Fruit fly (Drosophila melanogaster) whole organism, embryonic: Measurements from ENCODE around the gene Adgf-C.
A peak's percentile ranks its signal among the peaks of the same experiment; 100 is the strongest.

Experiments used
- BEAF-32 ChIP-seq: fragments of 200-800 bp; sonication (Bioruptor generic); optimal IDR thresholded peaks from 3 replicates; lab custom pipeline; 2017; ENCODE audit warnings: missing biosample characterization, missing genetic modification characterization, mild to moderate bottlenecking, moderate library complexity, missing genetic modification reagents
- Bgb ChIP-seq: fragments of 200-800 bp; sonication (Bioruptor generic); IDR thresholded peaks from 2 replicates; pipeline ENCODE4 v1.3.6; 2022; ENCODE audit warnings: missing biosample characterization, missing genetic modification characterization; ENCODE audit not compliant: partially characterized antibody
- CG1024 ChIP-seq: fragments of 200-800 bp; sonication (Bioruptor generic); IDR thresholded peaks from 2 replicates; pipeline ENCODE4 v1.3.6; 2022; ENCODE audit warnings: missing biosample characterization, missing genetic modification characterization
- CG10267 ChIP-seq: fragments of 200-800 bp; sonication (Bioruptor generic); optimal IDR thresholded peaks from 2 replicates; lab custom pipeline; 2018; ENCODE audit warnings: missing biosample characterization, mild to moderate bottlenecking, missing genetic modification characterization, moderate library complexity
- CG10462 ChIP-seq: fragments of 200-800 bp; sonication (Bioruptor generic); optimal IDR thresholded peaks from 2 replicates; lab custom pipeline; 2016; ENCODE audit warnings: missing biosample characterization, missing genetic modification characterization
- CG12071 ChIP-seq: fragments of 200-800 bp; sonication (Bioruptor generic); optimal IDR thresholded peaks from 3 replicates; lab custom pipeline; 2018; ENCODE audit warnings: missing biosample characterization, mild to moderate bottlenecking, missing genetic modification characterization
- CG13894 ChIP-seq: fragments of 200-800 bp; sonication (Bioruptor generic); optimal IDR thresholded peaks from 3 replicates; lab custom pipeline; 2018; ENCODE audit warnings: missing biosample characterization, mild to moderate bottlenecking, missing genetic modification characterization, moderate library complexity
- CG15514 ChIP-seq: fragments of 200-800 bp; sonication (Bioruptor generic); optimal IDR thresholded peaks from 3 replicates; lab custom pipeline; 2017; ENCODE audit warnings: missing biosample characterization, missing genetic modification characterization, mild to moderate bottlenecking, moderate library complexity, missing genetic modification reagents
- CG17186 ChIP-seq: fragments of 200-800 bp; sonication (Bioruptor generic); optimal IDR thresholded peaks from 3 replicates; lab custom pipeline; 2017; ENCODE audit warnings: missing biosample characterization, missing genetic modification reagents, missing genetic modification characterization
- CG17385 ChIP-seq: fragments of 200-800 bp; sonication (Bioruptor generic); optimal IDR thresholded peaks from 3 replicates; lab custom pipeline; 2018; ENCODE audit warnings: missing biosample characterization, mild to moderate bottlenecking, missing genetic modification characterization
- CG18262 ChIP-seq: fragments of 200-800 bp; optimal IDR thresholded peaks from 3 replicates; lab custom pipeline; 2019; ENCODE audit warnings: missing biosample characterization, mild to moderate bottlenecking, missing genetic modification characterization, moderate library complexity
- CG30020 ChIP-seq: fragments of 200-800 bp; optimal IDR thresholded peaks from 2 replicates; lab custom pipeline; 2019; ENCODE audit warnings: missing biosample characterization, mild to moderate bottlenecking, missing genetic modification characterization, moderate library complexity
- CG32772 ChIP-seq: fragments of 200-800 bp; sonication (Bioruptor generic); IDR thresholded peaks from 2 replicates; pipeline ENCODE4 v1.3.6; 2022; ENCODE audit warnings: missing biosample characterization, missing genetic modification characterization
- CG34422 ChIP-seq: fragments of 200-800 bp; sonication (Bioruptor generic); IDR thresholded peaks from 3 replicates; pipeline ENCODE4 v1.3.6; 2022; ENCODE audit warnings: missing biosample characterization, missing genetic modification characterization
- CG43689 ChIP-seq: fragments of 200-800 bp; sonication (Bioruptor generic); IDR thresholded peaks from 2 replicates; pipeline ENCODE4 v1.3.6; 2022; ENCODE audit warnings: missing biosample characterization, missing genetic modification characterization
- CG4730 ChIP-seq: fragments of 200-800 bp; sonication (Bioruptor generic); IDR thresholded peaks from 2 replicates; pipeline ENCODE4 v1.3.6; 2022; ENCODE audit warnings: missing biosample characterization, missing genetic modification characterization
- CG5245 ChIP-seq: fragments of 200-800 bp; sonication (Bioruptor generic); optimal IDR thresholded peaks from 3 replicates; lab custom pipeline; 2016; ENCODE audit warnings: missing biosample characterization, missing genetic modification characterization
- CG6813 ChIP-seq: fragments of 200-800 bp; sonication (Bioruptor generic); optimal IDR thresholded peaks from 2 replicates; lab custom pipeline; 2017; ENCODE audit warnings: missing biosample characterization, missing genetic modification characterization, mild to moderate bottlenecking, moderate library complexity, missing genetic modification reagents
- CG7839 ChIP-seq: fragments of 200-800 bp; sonication (Bioruptor generic); optimal IDR thresholded peaks from 3 replicates; lab custom pipeline; 2018; ENCODE audit warnings: missing biosample characterization, mild to moderate bottlenecking, missing genetic modification characterization, moderate library complexity
- CG8924 ChIP-seq: fragments of 200-800 bp; optimal IDR thresholded peaks from 3 replicates; lab custom pipeline; 2019; ENCODE audit warnings: missing biosample characterization, mild to moderate bottlenecking, missing genetic modification characterization, moderate library complexity
- Deaf1 ChIP-seq: fragments of 200-800 bp; optimal IDR thresholded peaks from 3 replicates; lab custom pipeline; 2019; ENCODE audit warnings: missing biosample characterization, mild to moderate bottlenecking, missing genetic modification characterization, moderate library complexity
- Dip2 ChIP-seq: fragments of 200-800 bp; sonication (Bioruptor generic); IDR thresholded peaks from 2 replicates; pipeline ENCODE4 v1.3.6; 2022; ENCODE audit warnings: missing biosample characterization, missing genetic modification characterization
- Eip74EF ChIP-seq, 2 experiments: fragments of 200-800 bp in 1 of 2; fragments of >200 bp in 1 of 2; sonication (Bioruptor generic) in 1 of 2; optimal IDR thresholded peaks; 2 replicates each; lab custom pipeline; 2017 to 2019; ENCODE audit warnings: missing biosample characterization in 2 of 2, missing genetic modification characterization in 2 of 2, mild to moderate bottlenecking in 1 of 2, moderate library complexity in 1 of 2
- Ets65A ChIP-seq: fragments of 200-800 bp; sonication (Bioruptor generic); peaks from one replicate; lab custom pipeline; 2016; ENCODE audit warnings: missing biosample characterization, missing genetic modification characterization
- HLHmδ ChIP-seq: fragments of 200-800 bp; sonication (Bioruptor generic); optimal IDR thresholded peaks from 2 replicates; lab custom pipeline; 2018; ENCODE audit warnings: missing biosample characterization, mild to moderate bottlenecking, missing genetic modification characterization, moderate library complexity
- Lhr ChIP-seq: fragments of 200-800 bp; sonication (Bioruptor generic); optimal IDR thresholded peaks from 3 replicates; lab custom pipeline; 2017; ENCODE audit warnings: mild to moderate bottlenecking, missing biosample characterization, missing genetic modification reagents, missing genetic modification characterization
- Neu2 ChIP-seq: fragments of 200-800 bp; sonication (Bioruptor generic); optimal IDR thresholded peaks from 3 replicates; lab custom pipeline; 2016; ENCODE audit warnings: missing biosample characterization, missing genetic modification characterization, borderline replicate concordance
- Opbp ChIP-seq: fragments of 200-800 bp; sonication (Bioruptor generic); IDR thresholded peaks from 3 replicates; pipeline ENCODE4 v1.3.6; 2022; ENCODE audit warnings: missing biosample characterization, missing genetic modification characterization; ENCODE audit not compliant: partially characterized antibody
- Optix ChIP-seq: fragments of 200-800 bp; sonication (Bioruptor generic); IDR thresholded peaks from 3 replicates; pipeline ENCODE4 v1.3.6; 2022; ENCODE audit warnings: missing biosample characterization, missing genetic modification characterization
- PHDP ChIP-seq: fragments of 200-800 bp; sonication (Bioruptor generic); optimal IDR thresholded peaks from 3 replicates; lab custom pipeline; 2018; ENCODE audit warnings: missing biosample characterization, mild to moderate bottlenecking, missing genetic modification characterization, moderate library complexity
- Xrp1 ChIP-seq: fragments of 200-800 bp; sonication (Bioruptor generic); IDR thresholded peaks from 2 replicates; pipeline ENCODE4 v1.3.6; 2022; ENCODE audit warnings: missing biosample characterization, missing genetic modification characterization
- disco-r ChIP-seq: fragments of 200-800 bp; sonication (Bioruptor generic); optimal IDR thresholded peaks from 2 replicates; lab custom pipeline; 2016; ENCODE audit warnings: missing biosample characterization, missing genetic modification characterization
- fd96Cb ChIP-seq: fragments of 200-800 bp; sonication (Bioruptor generic); optimal IDR thresholded peaks from 2 replicates; lab custom pipeline; 2018; ENCODE audit warnings: missing biosample characterization, mild to moderate bottlenecking, missing genetic modification characterization, moderate library complexity
- hkb ChIP-seq, 2 experiments: fragments of 200-800 bp in 1 of 2; fragments of >200 bp in 1 of 2; sonication (Bioruptor generic) in 1 of 2; IDR thresholded peaks in 1 of 2; optimal IDR thresholded peaks in 1 of 2; 2 replicates each; pipeline versions ENCODE4 v1.3.6 to Lab custom; 2017 to 2022; ENCODE audit warnings: missing biosample characterization in 1 of 2, missing genetic modification characterization in 1 of 2
- hth ChIP-seq: fragments of >200 bp; optimal IDR thresholded peaks from 2 replicates; lab custom pipeline; 2017; ENCODE audit warnings: inconsistent platforms
- ind ChIP-seq: fragments of 200-800 bp; sonication (Bioruptor generic); optimal IDR thresholded peaks from 3 replicates; lab custom pipeline; 2016; ENCODE audit warnings: missing biosample characterization, missing genetic modification characterization
- jigr1 ChIP-seq: fragments of 200-800 bp; sonication (Bioruptor generic); IDR thresholded peaks from 3 replicates; pipeline ENCODE4 v1.3.6; 2022; ENCODE audit warnings: missing biosample characterization, missing genetic modification characterization
- kni ChIP-seq: fragments of 200-800 bp; sonication (Bioruptor generic); optimal IDR thresholded peaks from 3 replicates; lab custom pipeline; 2017; ENCODE audit warnings: mild to moderate bottlenecking, missing biosample characterization, missing genetic modification reagents, missing genetic modification characterization
- lov ChIP-seq, 2 experiments: fragments of 200-800 bp in 1 of 2; fragments of >200 bp in 1 of 2; sonication (Bioruptor generic) in 1 of 2; IDR thresholded peaks in 1 of 2; optimal IDR thresholded peaks in 1 of 2; 2 replicates in 1 of 2; 3 replicates in 1 of 2; pipeline versions ENCODE4 v1.3.6 to Lab custom; 2017 to 2022; ENCODE audit warnings: missing biosample characterization in 1 of 2, missing genetic modification characterization in 1 of 2
- phol ChIP-seq: fragments of 200-800 bp; sonication (Bioruptor generic); optimal IDR thresholded peaks from 3 replicates; lab custom pipeline; 2018; ENCODE audit warnings: missing biosample characterization, mild to moderate bottlenecking, missing genetic modification characterization, moderate library complexity
- psq ChIP-seq: fragments of 200-800 bp; sonication (Bioruptor generic); optimal IDR thresholded peaks from 2 replicates; lab custom pipeline; 2017; ENCODE audit warnings: missing biosample characterization, missing genetic modification characterization
- sisA ChIP-seq: fragments of 200-800 bp; sonication (Bioruptor generic); IDR thresholded peaks from 2 replicates; pipeline ENCODE4 v1.3.6; 2022; ENCODE audit warnings: missing biosample characterization, missing genetic modification characterization
- slbo ChIP-seq: fragments of 200-800 bp; sonication (Bioruptor generic); IDR thresholded peaks from 2 replicates; pipeline ENCODE4 v1.3.6; 2022; ENCODE audit warnings: missing biosample characterization, missing genetic modification characterization
- so ChIP-seq: fragments of 200-800 bp; sonication (Bioruptor generic); IDR thresholded peaks from 3 replicates; pipeline ENCODE4 v1.3.6; 2022; ENCODE audit warnings: missing biosample characterization, missing genetic modification characterization
- tll ChIP-seq, 2 experiments: fragments of 200-800 bp in 1 of 2; fragments of >200 bp in 1 of 2; sonication (Bioruptor generic) in 1 of 2; optimal IDR thresholded peaks; 2 replicates each; lab custom pipeline; 2017 to 2019; ENCODE audit warnings: missing biosample characterization in 2 of 2, missing genetic modification characterization in 2 of 2, mild to moderate bottlenecking in 1 of 2, moderate library complexity in 1 of 2
- usp ChIP-seq: fragments of >200 bp; optimal IDR thresholded peaks from 2 replicates; lab custom pipeline; 2017; ENCODE audit warnings: missing biosample characterization, missing genetic modification characterization
- z ChIP-seq: fragments of 200-800 bp; sonication (Bioruptor generic); IDR thresholded peaks from 3 replicates; pipeline ENCODE4 v1.3.6; 2022; ENCODE audit warnings: missing biosample characterization, missing genetic modification characterization

The Adgf-C gene

DNA sequence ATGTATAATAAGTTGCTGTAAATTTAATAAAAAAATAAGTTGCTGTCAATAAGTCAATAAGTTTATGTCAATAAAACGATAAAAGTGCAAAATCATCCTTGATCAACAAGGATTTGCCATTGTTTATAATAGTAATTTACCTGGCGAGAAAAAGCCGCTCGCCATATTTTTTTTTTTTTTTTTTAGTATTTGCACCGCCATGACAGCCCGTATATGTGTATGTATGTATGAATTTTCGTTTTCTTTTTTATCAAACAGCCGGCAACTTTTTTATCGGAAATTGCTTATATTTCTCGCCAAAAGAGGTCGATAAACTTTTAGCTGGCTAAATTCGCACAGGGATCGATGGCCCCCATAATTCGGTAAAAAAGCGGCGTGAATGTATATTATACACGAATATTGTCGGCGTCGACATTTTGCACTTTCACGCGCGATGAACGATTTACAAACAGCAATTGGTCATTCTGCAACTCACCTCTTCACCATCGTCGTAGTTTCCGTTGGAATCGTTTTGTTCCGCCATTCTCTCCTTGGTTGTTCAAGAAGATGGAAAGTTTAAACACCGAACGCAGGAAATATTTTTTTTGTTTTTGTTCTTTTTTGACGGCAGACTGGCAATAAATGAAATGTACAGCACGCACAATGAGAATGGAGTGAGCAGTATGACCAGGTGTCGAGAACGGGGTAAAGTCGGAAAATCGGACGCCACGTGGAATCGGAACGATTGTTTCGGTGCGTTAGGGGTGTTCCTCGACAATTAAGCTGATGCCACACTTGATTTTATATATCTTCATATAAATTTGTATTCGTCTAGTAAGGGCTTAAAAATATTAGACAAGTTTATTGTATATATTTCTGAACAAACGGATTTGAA is 46.5 kb upstream of the Adgf-C start, which contains the start of gene Hrb87F (continued):
- no peak for TF ChIP-seq fd96Cb (tag; lab: Kevin White, UChicago)
- peak; percentile 28 for TF ChIP-seq CG8924 (tag; lab: Kevin White, UChicago)
- TF ChIP-seq Dip2 = no peak
- no peak for TF ChIP-seq CG12071
- TF ChIP-seq tll (GFP tag; optimal IDR thresholded peaks at IDR 0.05; lab: Kevin White, UChicago) = no peak
- no peak for TF ChIP-seq CG4730 (GFP tag; lab: Robert Waterston, UW)
- TF ChIP-seq CG15514 (GFP tag; lab: Kevin White, UChicago) = peak; percentile 28
- no peak for TF ChIP-seq jigr1 (GFP tag; lab: Robert Waterston, UW)
- 0 out of 3 replicates have a peak, but pooled peaks have one; percentile 11 for TF ChIP-seq Opbp
- TF ChIP-seq Neu2 (GFP tag; lab: Kevin White, UChicago) = no peak
- TF ChIP-seq disco-r = no peak
- no peak for TF ChIP-seq Deaf1 (tag; lab: Kevin White, UChicago)
- no peak for TF ChIP-seq CG18262
- no peak for TF ChIP-seq ind (GFP tag; lab: Kevin White, UChicago)
- TF ChIP-seq z (GFP tag; lab: Robert Waterston, UW) = no peak
- no peak for TF ChIP-seq Lhr (GFP tag; lab: Kevin White, UChicago)
- no peak for TF ChIP-seq CG17186
- no peak for TF ChIP-seq CG7839 (tag; lab: Kevin White, UChicago)
- TF ChIP-seq CG13894 (tag; lab: Kevin White, UChicago) = no peak
- 0 out of 2 replicates have a peak, but pooled peaks have one; percentile 18 for TF ChIP-seq sisA
- TF ChIP-seq CG34422 (GFP tag; lab: Robert Waterston, UW) = peak; percentile 81; the same call in 1 of the 3 replicates
- TF ChIP-seq psq = no peak
- peak; percentile 40 for TF ChIP-seq BEAF-32 (GFP tag; lab: Kevin White, UChicago)
- no peak for TF ChIP-seq CG10462 (GFP tag; lab: Kevin White, UChicago)
- no peak for TF ChIP-seq Optix (GFP tag; lab: Robert Waterston, UW)
- TF ChIP-seq so (GFP tag; lab: Robert Waterston, UW) = no peak
- peak; percentile 84 for TF ChIP-seq phol (tag; lab: Kevin White, UChicago)
- no peak for TF ChIP-seq CG6813
- no peak for TF ChIP-seq hkb (optimal IDR thresholded peaks at IDR 0.05; lab: Kevin White, UChicago)
- 0 out of 2 replicates have a peak, but pooled peaks have one; percentile 12 for TF ChIP-seq hkb (GFP tag; IDR thresholded peaks at IDR 0.05; lab: Robert Waterston, UW)
- no peak for TF ChIP-seq CG5245
- peak; percentile 93 for TF ChIP-seq CG30020
- no peak for TF ChIP-seq Xrp1
- no peak for TF ChIP-seq kni (GFP tag; lab: Kevin White, UChicago)
- peak; percentile 52 for TF ChIP-seq HLHmδ (GFP tag; lab: Kevin White, UChicago)
- TF ChIP-seq CG1024 (GFP tag; lab: Robert Waterston, UW) = peak; percentile 87
- no peak for TF ChIP-seq lov (optimal IDR thresholded peaks at IDR 0.05; lab: Kevin White, UChicago)
- peak; percentile 22; the same call in 1 of the 3 replicates for TF ChIP-seq lov (GFP tag; IDR thresholded peaks at IDR 0.05; lab: Robert Waterston, UW)
- TF ChIP-seq Ets65A (GFP tag; lab: Kevin White, UChicago) = peak; percentile 89
- TF ChIP-seq CG32772 = peak; percentile 32; the same call in 1 of the 2 replicates
- TF ChIP-seq Bgb (GFP tag; lab: Robert Waterston, UW) = peak; percentile 19; the same call in 1 of the 2 replicates
- TF ChIP-seq hth (lab: Kevin White, UChicago) = no peak
- peak; percentile 78 for TF ChIP-seq slbo
- TF ChIP-seq CG43689 = no peak
- TF ChIP-seq PHDP (tag; lab: Kevin White, UChicago) = no peak
- TF ChIP-seq usp (GFP tag; lab: Kevin White, UChicago) = no peak
- no peak for TF ChIP-seq Eip74EF (GFP tag; optimal IDR thresholded peaks at IDR 0.05; lab: Kevin White, UChicago)
- TF ChIP-seq CG10267 = no peak
- no peak for TF ChIP-seq CG17385 (GFP tag; lab: Kevin White, UChicago)
